Worm (Caenorhabditis elegans): ENCODE results near the gene W04B5.5.
A peak's percentile ranks its signal among the peaks of the same experiment; 100 is the strongest.
"Not testable (repeated sequence)": the region's sequence is repeated elsewhere in the genome, so short reads cannot be mapped to it uniquely, and the experiment has no call there.

W04B5.5 gene

ce11 chrIII:2438543-2438942, 20.5 kb upstream of the W04B5.5 start, which contains the start of gene E02H9.13:
Gene E02H9.13, minus strand, starts transcription at chrIII:2438741.
- TF ChIP-seq unc-62 (GFP tag; optimal IDR thresholded peaks at IDR 0.05 in 1 of 2) (peak in 1 of 2 experiments; percentile 29), unc-62 (tag; optimal IDR thresholded peaks at IDR 0.05) (no peak), php-3 (GFP tag; IDR thresholded peaks at IDR 0.05) (no peak)

DNA sequence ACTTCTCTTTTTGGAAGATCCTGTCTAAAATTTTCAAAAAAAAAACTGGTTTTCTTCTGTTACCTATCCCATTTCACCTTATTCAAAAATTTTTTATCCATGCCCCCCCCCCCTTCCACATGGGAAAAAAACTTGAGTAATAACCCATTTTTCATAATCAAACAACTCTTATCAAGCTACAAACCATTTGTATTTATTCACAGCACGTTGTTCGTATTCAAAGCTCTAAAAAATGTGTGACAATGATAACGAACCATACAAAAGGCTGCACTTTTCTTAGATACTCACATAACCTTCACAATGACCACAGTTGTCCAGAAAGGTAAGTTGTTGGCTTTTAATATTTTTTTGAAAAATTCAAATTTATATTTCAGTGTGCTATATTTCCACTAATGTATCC, 17.8 kb upstream of the W04B5.5 start, which contains the start of gene E02H9.6:
E02H9.6 (plus strand) TSS at position 301 of the 400 bp plus-strand sequence.
- not testable (repeated sequence) for TF ChIP-seq mep-1 (tag; optimal IDR thresholded peaks at IDR 0.05); mdt-29 (GFP tag; IDR thresholded peaks at IDR 0.05); aly-2 (tag; optimal IDR thresholded peaks at IDR 0.05)

ce11 chrIII:2435373-2435772, 17.4 kb upstream of the W04B5.5 start, which contains the start of gene W04B5.6:
Gene W04B5.6, minus strand, starts transcription at chrIII:2435473.
- TF ChIP-seq T26A8.4, dmd-8, mdt-29 (GFP tag; IDR thresholded peaks at IDR 0.05): not testable (repeated sequence)

DNA sequence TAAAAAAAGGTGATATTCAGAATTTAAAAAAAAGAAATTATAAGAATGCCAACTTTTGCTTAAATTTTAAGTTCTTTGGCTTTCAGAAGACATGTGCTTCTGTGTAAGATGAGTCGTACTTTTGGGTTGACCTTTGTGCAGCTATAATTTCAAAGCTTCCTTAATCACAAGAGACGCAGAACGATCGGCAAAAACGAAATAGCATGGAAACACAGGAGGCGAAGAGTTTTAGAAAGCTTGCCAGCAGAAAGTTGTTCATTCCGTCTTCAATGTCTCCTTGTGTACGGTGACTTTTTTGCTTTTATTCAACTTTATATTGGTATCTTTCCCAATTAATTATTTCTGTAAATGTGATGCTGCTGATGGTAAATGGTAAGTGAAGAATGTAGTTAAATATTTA, 14.9 kb upstream of the W04B5.5 start:
- TF ChIP-seq duxl-1 (tag; optimal IDR thresholded peaks at IDR 0.05; ENCODE audit: poor library complexity) (peak; percentile 14), mes-2 (tag; optimal IDR thresholded peaks at IDR 0.05; ENCODE audit: poor library complexity, severe bottlenecking) (no peak), nhr-28 (tag; optimal IDR thresholded peaks at IDR 0.05) (peak; percentile 9), zfp-2 (tag; optimal IDR thresholded peaks at IDR 0.05) (no peak), tra-1 (GFP tag; IDR thresholded peaks at IDR 0.05) (no peak)

DNA sequence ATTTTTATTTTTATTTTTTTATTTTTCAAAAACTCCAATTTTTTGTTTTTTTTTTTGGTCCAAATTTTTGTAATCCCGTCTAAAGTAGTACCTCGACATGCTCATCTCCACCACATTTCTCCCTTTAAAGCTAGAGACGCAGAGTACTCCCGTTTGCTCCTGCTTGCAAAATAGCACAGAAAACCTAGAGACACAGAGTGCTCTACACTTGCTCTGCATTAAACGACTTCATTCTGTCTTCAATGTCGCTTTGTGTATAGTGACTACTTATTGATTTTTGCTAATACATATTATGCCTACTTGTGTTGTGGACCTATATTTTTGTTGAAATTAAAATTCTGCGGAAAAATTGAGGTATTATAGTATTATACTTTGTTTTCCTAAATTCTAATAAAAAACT, 8.1 kb upstream of the W04B5.5 start, which contains the start of gene W04B5.8:
W04B5.8 (plus strand) TSS at position 195 of the 400 bp plus-strand sequence.
- TF ChIP-seq mes-2 (tag; optimal IDR thresholded peaks at IDR 0.05; ENCODE audit: poor library complexity, severe bottlenecking) (peak; percentile 19), hmg-1.1 (GFP tag; IDR thresholded peaks at IDR 0.05) (peak; percentile 35; the same call in 1 of the 2 replicates), lsy-2 (tag; optimal IDR thresholded peaks at IDR 0.05) (peak in 1 of 2 experiments; percentile 4), aha-1 (tag) (peak; percentile 80), ctbp-1 (GFP tag; IDR thresholded peaks at IDR 0.05) (no peak), R02D3.7 (tag; optimal IDR thresholded peaks at IDR 0.05) (no peak), hlh-30 (tag; optimal IDR thresholded peaks at IDR 0.05; ENCODE audit: insufficient read depth) (no peak)

- TF ChIP-seq lsy-2 (tag; optimal IDR thresholded peaks at IDR 0.05) (no peak), aha-1 (tag) (peak; percentile 90), daf-8 (GFP tag; IDR thresholded peaks at IDR 0.05) (0 out of 2 replicates have a peak, but pooled peaks have one; percentile 12), unc-39 (tag; optimal IDR thresholded peaks at IDR 0.05) (no peak), set-16 (GFP tag; IDR thresholded peaks at IDR 0.05) (peak; percentile 97), snpc-1.2 (GFP tag; IDR thresholded peaks at IDR 0.05) (no peak)
Measured at ce11 chrIII:2424783-2425329, 6.8 kb upstream of the W04B5.5 start.

ce11 chrIII:2423638-2424037, 5.6 kb upstream of the W04B5.5 start:
- TF ChIP-seq ceh-28 (tag; optimal IDR thresholded peaks at IDR 0.05) = peak; percentile 82
- no peak for TF ChIP-seq tra-1 (GFP tag; IDR thresholded peaks at IDR 0.05)

- peak; percentile 60; the same call in 1 of the 2 replicates for TF ChIP-seq egl-43 (GFP tag; IDR thresholded peaks at IDR 0.05)
- no peak for TF ChIP-seq zfp-2 (tag; optimal IDR thresholded peaks at IDR 0.05)
- TF ChIP-seq ceh-82 (tag; optimal IDR thresholded peaks at IDR 0.05) = no peak
- TF ChIP-seq unc-62 (GFP tag; optimal IDR thresholded peaks at IDR 0.05 in 1 of 2) = peak in 1 of 2 experiments; percentile 12
- no peak for TF ChIP-seq unc-62 (tag; optimal IDR thresholded peaks at IDR 0.05)
- peak; percentile 53 for TF ChIP-seq aha-1 (tag)
Measured at ce11 chrIII:2421226-2421625, 3.2 kb upstream of the W04B5.5 start.

Measured in whole organism, L4 larva.